Fruit fly (Drosophila melanogaster): ENCODE results near the gene CG9590.
A peak's percentile ranks its signal among the peaks of the same experiment; 100 is the strongest.

CG9590 gene

DNA sequence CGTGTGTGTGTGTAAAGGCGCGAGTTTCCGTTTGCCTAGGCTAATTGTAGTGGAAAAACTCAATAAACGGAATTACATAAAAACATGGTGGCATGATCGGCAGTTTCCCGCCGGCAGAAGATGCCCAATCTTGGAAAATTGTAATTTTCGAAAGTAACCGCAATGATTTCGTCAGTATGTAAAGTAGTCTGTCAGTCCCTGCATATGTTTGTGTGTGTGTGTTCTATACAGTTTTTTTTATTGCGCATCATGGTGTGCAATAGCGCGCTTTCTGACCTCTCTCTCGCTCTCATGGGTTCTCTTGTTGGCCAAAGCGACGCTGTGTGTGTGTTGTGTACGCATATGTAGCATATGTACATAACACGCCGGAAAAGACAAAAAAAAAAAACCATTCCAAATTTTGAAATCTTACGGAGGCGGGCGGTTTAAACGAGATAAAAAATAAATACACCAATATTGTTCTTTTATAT lies 7.8 kb downstream of the CG9590 start:
- TF ChIP-seq h (GFP tag; optimal IDR thresholded peaks at IDR 0.05) (peak; percentile 60), rgr (GFP tag; optimal IDR thresholded peaks at IDR 0.05) (peak; percentile 58), jim (GFP tag; optimal IDR thresholded peaks at IDR 0.05) (peak; percentile 78), sv (GFP tag; optimal IDR thresholded peaks at IDR 0.05) (no peak), OdsH (GFP tag; optimal IDR thresholded peaks at IDR 0.05) (peak; percentile 19), Hr83 (GFP tag; optimal IDR thresholded peaks at IDR 0.05; ENCODE audit: poor library complexity, severe bottlenecking) (peak; percentile 92), pan (optimal IDR thresholded peaks at IDR 0.05) (no peak), Vsx2 (GFP tag; optimal IDR thresholded peaks at IDR 0.05; ENCODE audit: partially characterized antibody) (no peak), foxo (GFP tag; optimal IDR thresholded peaks at IDR 0.05) (peak in 1 of 2 experiments; percentile 31), Rel (GFP tag; optimal IDR thresholded peaks at IDR 0.05) (no peak), Rel (tag; optimal IDR thresholded peaks at IDR 0.05) (peak; percentile 38), HLH106 (tag; optimal IDR thresholded peaks at IDR 0.05) (no peak), tai (GFP tag; optimal IDR thresholded peaks at IDR 0.05) (no peak), usp (GFP tag; optimal IDR thresholded peaks at IDR 0.05) (no peak), dmrt93B (GFP tag; optimal IDR thresholded peaks at IDR 0.05) (no peak), Hnf4 (GFP tag; optimal IDR thresholded peaks at IDR 0.05) (no peak), Sp1 (GFP tag; optimal IDR thresholded peaks at IDR 0.05) (peak; percentile 42), psq (GFP tag; optimal IDR thresholded peaks at IDR 0.05) (peak; percentile 28), CG32264 (GFP tag; optimal IDR thresholded peaks at IDR 0.05) (peak; percentile 27), lola (GFP tag; optimal IDR thresholded peaks at IDR 0.05) (no peak), Abd-B (GFP tag; optimal IDR thresholded peaks at IDR 0.05) (no peak), sage (GFP tag; optimal IDR thresholded peaks at IDR 0.05) (peak; percentile 39), brk (GFP tag; optimal IDR thresholded peaks at IDR 0.05) (peak; percentile 55), Jra (GFP tag; optimal IDR thresholded peaks at IDR 0.05) (peak; percentile 65), woc (GFP tag; optimal IDR thresholded peaks at IDR 0.05) (no peak), Dfd (GFP tag; optimal IDR thresholded peaks at IDR 0.05) (no peak), Hr78 (GFP tag; optimal IDR thresholded peaks at IDR 0.05) (peak; percentile 41), ey (GFP tag; optimal IDR thresholded peaks at IDR 0.05) (peak; percentile 8), CrebA (GFP tag; optimal IDR thresholded peaks at IDR 0.05; ENCODE audit: borderline replicate concordance) (no peak), Dif (GFP tag; optimal IDR thresholded peaks at IDR 0.05; ENCODE audit: partially characterized antibody) (no peak), dsf (GFP tag; optimal IDR thresholded peaks at IDR 0.05; ENCODE audit: borderline replicate concordance) (no peak), fru (GFP tag; optimal IDR thresholded peaks at IDR 0.05) (peak; percentile 13), br (GFP tag; optimal IDR thresholded peaks at IDR 0.05) (peak; percentile 46), Myc (optimal IDR thresholded peaks at IDR 0.05) (no peak), GATAd (GFP tag; optimal IDR thresholded peaks at IDR 0.05) (no peak), CG9705 (GFP tag; optimal IDR thresholded peaks at IDR 0.05) (no peak), Mio (GFP tag; optimal IDR thresholded peaks at IDR 0.05) (no peak), dl (GFP tag; optimal IDR thresholded peaks at IDR 0.05; ENCODE audit: insufficient read depth in 1 of 2, partially characterized antibody in 2 of 2) (no peak), N (GFP tag; optimal IDR thresholded peaks at IDR 0.05) (peak; percentile 88)

DNA sequence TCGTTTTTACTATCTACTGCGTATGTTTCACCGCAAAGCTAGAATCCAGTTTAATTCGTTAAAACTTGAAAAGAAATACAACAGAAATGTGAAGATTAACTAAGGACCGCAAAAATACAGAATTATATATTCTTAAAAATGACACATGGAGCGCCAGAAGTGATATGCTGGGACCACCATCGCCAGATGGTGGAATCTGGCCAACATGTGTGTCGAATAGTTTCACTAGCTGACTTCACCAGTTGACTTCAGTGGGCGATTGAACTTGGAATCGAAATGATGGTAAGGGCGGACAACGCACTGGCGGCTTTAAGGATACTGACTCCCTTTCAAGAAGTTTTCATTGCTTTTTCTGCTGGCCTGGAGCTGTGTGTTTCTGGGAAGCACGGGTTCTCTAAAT lies 15.5 kb downstream of the CG9590 start, which contains the start of gene CG9593:
TSS of gene CG9593 (plus strand) at position 270 of the 400 bp plus-strand sequence.
- no peak for TF ChIP-seq N (GFP tag; optimal IDR thresholded peaks at IDR 0.05)
- no peak for TF ChIP-seq brk (GFP tag; optimal IDR thresholded peaks at IDR 0.05)
- no peak for TF ChIP-seq dmrt93B (GFP tag; optimal IDR thresholded peaks at IDR 0.05)
- TF ChIP-seq lola (GFP tag; optimal IDR thresholded peaks at IDR 0.05), result no peak
- no peak for TF ChIP-seq h (GFP tag; optimal IDR thresholded peaks at IDR 0.05)
- TF ChIP-seq jim (GFP tag; optimal IDR thresholded peaks at IDR 0.05), result no peak
- no peak for TF ChIP-seq HLH106 (tag; optimal IDR thresholded peaks at IDR 0.05)
- TF ChIP-seq tai (GFP tag; optimal IDR thresholded peaks at IDR 0.05), result no peak
- no peak for TF ChIP-seq Jra (GFP tag; optimal IDR thresholded peaks at IDR 0.05)
- TF ChIP-seq rgr (GFP tag; optimal IDR thresholded peaks at IDR 0.05), result no peak
- TF ChIP-seq br (GFP tag; optimal IDR thresholded peaks at IDR 0.05), result no peak
- no peak for TF ChIP-seq ey (GFP tag; optimal IDR thresholded peaks at IDR 0.05)
- no peak for TF ChIP-seq sage (GFP tag; optimal IDR thresholded peaks at IDR 0.05)
- TF ChIP-seq CrebA (GFP tag; optimal IDR thresholded peaks at IDR 0.05; ENCODE audit: borderline replicate concordance), result no peak

Measured in whole organism, wandering third instar larva.